Worm (Caenorhabditis elegans): ENCODE measurements around the gene F21A3.3.

- no peak for TF ChIP-seq pha-4 (tag; optimal IDR thresholded peaks at IDR 0.05)
- TF ChIP-seq snpc-4 (tag; optimal IDR thresholded peaks at IDR 0.05) = no peak
- TF ChIP-seq nhr-12 (tag; optimal IDR thresholded peaks at IDR 0.05) = no peak
- no peak for TF ChIP-seq nhr-76 (tag; optimal IDR thresholded peaks at IDR 0.05)
- TF ChIP-seq unc-39 (tag; optimal IDR thresholded peaks at IDR 0.05) = no peak
- no peak for TF ChIP-seq ceh-43 (GFP tag; optimal IDR thresholded peaks at IDR 0.05)
- TF ChIP-seq elt-3 (tag; optimal IDR thresholded peaks at IDR 0.05) = no peak
- no peak for TF ChIP-seq mep-1 (tag; optimal IDR thresholded peaks at IDR 0.05)
- no peak for TF ChIP-seq blmp-1 (tag; optimal IDR thresholded peaks at IDR 0.05)
- TF ChIP-seq lin-32 (GFP tag; optimal IDR thresholded peaks at IDR 0.05) = no peak
Measured at ce11 chrV:15483563-15483962, 34.0 kb upstream of the F21A3.3 start.

Measured in whole organism, mixed stage, embryonic.